Worm (Caenorhabditis elegans) whole organism, L2 larva: ENCODE data around the gene ufd-1.
"Not testable (repeated sequence)": the region's sequence is repeated elsewhere in the genome, so short reads cannot be mapped to it uniquely, and the experiment has no call there.

Source experiments
- F13H6.1 ChIP-seq: sonication (generic microtip); optimal IDR thresholded peaks from 2 replicates; lab custom pipeline; 2016; ENCODE audit warnings: missing genetic modification characterization, missing compliant biosample characterization
- R02D3.7 ChIP-seq: fragments of 150-350 bp; optimal IDR thresholded peaks from 2 replicates; lab custom pipeline; 2014; ENCODE audit warnings: missing biosample characterization, missing genetic modification characterization
- alr-1 ChIP-seq: fragments of 150-350 bp; optimal IDR thresholded peaks from 2 replicates; lab custom pipeline; 2014; ENCODE audit warnings: missing biosample characterization, missing genetic modification characterization
- aly-2 ChIP-seq: fragments of 150-350 bp; optimal IDR thresholded peaks from 2 replicates; lab custom pipeline; 2014; ENCODE audit warnings: missing biosample characterization, missing genetic modification characterization
- ama-1 ChIP-seq: fragments of 150-350 bp; optimal IDR thresholded peaks from 2 replicates; lab custom pipeline; 2018; ENCODE audit warnings: inconsistent platforms
- ceh-16 ChIP-seq: fragments of 150-350 bp; optimal IDR thresholded peaks from 2 replicates; lab custom pipeline; 2014; ENCODE audit warnings: missing biosample characterization, missing genetic modification characterization
- crh-2 ChIP-seq: sonication (generic microtip); optimal IDR thresholded peaks from 2 replicates; lab custom pipeline; 2017; ENCODE audit warnings: missing biosample characterization, missing genetic modification characterization
- egl-27 ChIP-seq: sonication (generic microtip); optimal IDR thresholded peaks from 3 replicates; lab custom pipeline; 2017; ENCODE audit warnings: missing biosample characterization, missing genetic modification reagents, missing genetic modification characterization
- elt-3 ChIP-seq: sonication (generic microtip); optimal IDR thresholded peaks from 2 replicates; lab custom pipeline; 2017; ENCODE audit warnings: missing biosample characterization, missing genetic modification characterization
- fos-1 ChIP-seq: fragments of 150-350 bp; optimal IDR thresholded peaks from 2 replicates; lab custom pipeline; 2014; ENCODE audit warnings: missing biosample characterization, missing genetic modification characterization
- gmeb-1 ChIP-seq: fragments of 150-350 bp; optimal IDR thresholded peaks from 2 replicates; lab custom pipeline; 2014; ENCODE audit warnings: missing biosample characterization, missing genetic modification characterization
- lin-13 ChIP-seq: fragments of 150-350 bp; optimal IDR thresholded peaks from 2 replicates; lab custom pipeline; 2014; ENCODE audit warnings: missing biosample characterization, missing genetic modification reagents, missing genetic modification characterization
- lin-39 ChIP-seq: fragments of 150-350 bp; optimal IDR thresholded peaks from 2 replicates; lab custom pipeline; 2014; ENCODE audit warnings: missing biosample characterization, missing genetic modification reagents, missing genetic modification characterization
- lsy-2 ChIP-seq, 2 experiments: fragments of 150-350 bp in 1 of 2; sonication (generic microtip) in 1 of 2; optimal IDR thresholded peaks; 2 replicates each; lab custom pipeline; 2014 to 2017; ENCODE audit warnings: missing biosample characterization in 2 of 2, missing genetic modification characterization in 2 of 2
- mdl-1 ChIP-seq, 2 experiments: fragments of 150-350 bp in 1 of 2; sonication (generic microtip) in 1 of 2; optimal IDR thresholded peaks; 2 replicates each; lab custom pipeline; 2017; ENCODE audit warnings: missing biosample characterization in 2 of 2, missing genetic modification characterization in 2 of 2
- nhr-11 ChIP-seq: fragments of 150-350 bp; optimal IDR thresholded peaks from 2 replicates; lab custom pipeline; 2014; ENCODE audit warnings: missing biosample characterization, missing genetic modification characterization
- nhr-129 ChIP-seq: fragments of 150-350 bp; optimal IDR thresholded peaks from 2 replicates; lab custom pipeline; 2014; ENCODE audit warnings: missing biosample characterization, missing genetic modification characterization
- nhr-21 ChIP-seq: fragments of 150-350 bp; optimal IDR thresholded peaks from 2 replicates; lab custom pipeline; 2014; ENCODE audit warnings: missing biosample characterization, missing genetic modification characterization
- nhr-237 ChIP-seq: fragments of 150-350 bp; optimal IDR thresholded peaks from 2 replicates; lab custom pipeline; 2014; ENCODE audit warnings: missing biosample characterization, missing genetic modification characterization
- nhr-77 ChIP-seq: fragments of 150-350 bp; optimal IDR thresholded peaks from 2 replicates; lab custom pipeline; 2014; ENCODE audit warnings: missing biosample characterization, missing genetic modification characterization
- peb-1 ChIP-seq: fragments of 150-350 bp; optimal IDR thresholded peaks from 2 replicates; lab custom pipeline; 2014; ENCODE audit warnings: missing biosample characterization, missing genetic modification characterization
- sem-4 ChIP-seq: fragments of 150-350 bp; optimal IDR thresholded peaks from 2 replicates; lab custom pipeline; 2014; ENCODE audit warnings: missing biosample characterization, missing genetic modification reagents, missing genetic modification characterization
- skn-1 ChIP-seq: sonication (generic microtip); optimal IDR thresholded peaks from 2 replicates; lab custom pipeline; 2017; ENCODE audit warnings: missing biosample characterization, missing genetic modification characterization
- sma-3 ChIP-seq: sonication (generic microtip); optimal IDR thresholded peaks from 2 replicates; lab custom pipeline; 2016; ENCODE audit warnings: missing genetic modification reagents, missing genetic modification characterization, missing compliant biosample characterization
- sma-9 ChIP-seq, 2 experiments: fragments of 150-350 bp in 1 of 2; sonication (generic microtip) in 1 of 2; optimal IDR thresholded peaks; 2 replicates each; lab custom pipeline; 2014 to 2016; ENCODE audit warnings: missing genetic modification characterization in 2 of 2, mild to moderate bottlenecking in 1 of 2, missing biosample characterization in 1 of 2, missing compliant biosample characterization in 1 of 2, missing genetic modification reagents in 1 of 2, moderate library complexity in 1 of 2
- snpc-4 ChIP-seq: fragments of 150-350 bp; optimal IDR thresholded peaks from 2 replicates; lab custom pipeline; 2014; ENCODE audit warnings: missing biosample characterization, missing genetic modification characterization
- unc-55 ChIP-seq: fragments of 150-350 bp; sonication (generic microtip); optimal IDR thresholded peaks from 3 replicates; lab custom pipeline; 2014; ENCODE audit warnings: missing biosample characterization, missing genetic modification reagents, missing genetic modification characterization
- unc-62 ChIP-seq: fragments of 150-350 bp; optimal IDR thresholded peaks from 2 replicates; lab custom pipeline; 2014; ENCODE audit warnings: missing biosample characterization, missing genetic modification reagents, missing genetic modification characterization
- zag-1 ChIP-seq: fragments of 150-350 bp; optimal IDR thresholded peaks from 2 replicates; lab custom pipeline; 2014; ENCODE audit warnings: missing biosample characterization, missing genetic modification characterization
- ztf-11 ChIP-seq: sonication (generic microtip); optimal IDR thresholded peaks from 2 replicates; lab custom pipeline; 2017; ENCODE audit warnings: missing biosample characterization, missing genetic modification characterization
- ztf-4 ChIP-seq: fragments of 150-350 bp; optimal IDR thresholded peaks from 2 replicates; lab custom pipeline; 2014; ENCODE audit warnings: missing biosample characterization, missing genetic modification characterization

The ufd-1 gene

DNA sequence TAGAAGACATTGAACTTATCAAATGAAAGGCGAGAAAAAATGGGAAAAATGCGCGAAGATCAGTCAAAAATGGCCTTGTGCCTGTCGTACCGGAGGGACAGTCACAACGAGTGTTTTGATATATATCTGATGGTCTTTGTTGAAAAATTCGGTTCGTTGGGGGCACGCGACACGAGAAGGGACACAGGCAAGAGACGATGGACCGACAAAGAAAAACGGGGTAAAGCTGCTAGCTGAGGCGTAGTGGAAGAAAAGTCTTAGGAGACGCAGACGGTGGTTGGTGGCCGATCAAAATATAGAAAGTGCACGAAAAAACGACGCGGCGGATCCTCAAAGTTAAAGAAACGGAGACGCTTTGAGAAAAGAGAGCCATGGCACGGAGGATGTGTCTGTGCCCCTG lies 4.6 kb upstream of the ufd-1 start (continued):
- no peak for TF ChIP-seq nhr-237 (tag; lab: Kevin White, UChicago)
- no peak for TF ChIP-seq sma-3

ce11 chrIV:12334708-12335107 lies 4.0 kb upstream of the ufd-1 start:
- peak in 1 of 2 experiments; percentile 46 for TF ChIP-seq lsy-2 (tag; optimal IDR thresholded peaks at IDR 0.05; lab: Kevin White, UChicago)
- peak; percentile 65 for TF ChIP-seq gmeb-1 (tag; lab: Kevin White, UChicago)
- no peak for TF ChIP-seq snpc-4 (tag; lab: Kevin White, UChicago)
- TF ChIP-seq nhr-129 (tag; lab: Kevin White, UChicago): peak; percentile 17
- TF ChIP-seq egl-27 (tag; lab: Kevin White, UChicago): no peak
- TF ChIP-seq unc-55 (GFP tag; lab: Kevin White, UChicago): peak; percentile 34
- TF ChIP-seq, all 48 proteins: peak for 4

- no peak for TF ChIP-seq nhr-11 (tag; lab: Kevin White, UChicago)
- TF ChIP-seq ztf-4 (tag; lab: Kevin White, UChicago): no peak
- TF ChIP-seq aly-2 (tag; lab: Kevin White, UChicago): no peak
- no peak for TF ChIP-seq ztf-11 (tag; lab: Kevin White, UChicago)
- TF ChIP-seq nhr-237 (tag; lab: Kevin White, UChicago): no peak
- TF ChIP-seq skn-1 (tag; lab: Kevin White, UChicago): no peak
- no peak for TF ChIP-seq unc-55 (GFP tag; lab: Kevin White, UChicago)
- no peak for TF ChIP-seq unc-62 (GFP tag; lab: Kevin White, UChicago)
- TF ChIP-seq peb-1 (tag; lab: Kevin White, UChicago): no peak
These were observed 3.5 kb upstream of the ufd-1 start for ce11 chrIV:12334142-12334541.

- TF ChIP-seq sem-4 (tag; lab: Kevin White, UChicago); R02D3.7; nhr-77 (tag; lab: Kevin White, UChicago): not testable (repeated sequence)
These were observed 3.8 kb downstream of the ufd-1 start, which contains the start of gene F19B6.3 for ce11 chrIV:12326932-12327331. TSS of gene F19B6.3 (plus strand) at chrIV:12327232.

DNA sequence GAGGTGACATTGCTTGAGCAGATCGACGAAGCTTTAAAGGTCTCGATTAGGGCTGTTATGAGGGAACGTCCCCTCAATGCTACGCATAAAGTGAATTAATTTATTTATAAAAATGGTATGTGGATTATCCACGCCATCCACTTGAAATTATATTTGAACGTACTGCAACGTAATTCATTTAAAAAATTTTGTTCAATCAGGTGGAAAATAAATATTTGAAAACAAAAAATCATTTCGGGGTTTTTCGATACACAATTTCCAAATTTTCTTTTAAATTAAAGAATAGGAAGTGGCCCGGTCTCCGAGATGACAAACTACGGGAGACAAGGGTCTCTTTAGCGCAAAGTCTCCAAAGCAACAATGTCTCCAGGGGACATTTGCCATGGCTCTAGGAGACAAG lies 19.1 kb downstream of the ufd-1 start, which contains the start of gene oac-58:
TSS of gene oac-58 (minus strand) at position 101 of the 400 bp plus-strand sequence.
- TF ChIP-seq alr-1: no peak
- TF ChIP-seq zag-1 (tag; lab: Kevin White, UChicago): no peak
- TF ChIP-seq nhr-21: no peak

- no peak for TF ChIP-seq nhr-21
- TF ChIP-seq crh-2: no peak
- TF ChIP-seq elt-3: no peak
- no peak for TF ChIP-seq zag-1 (tag; lab: Kevin White, UChicago)
- TF ChIP-seq gmeb-1 (tag; lab: Kevin White, UChicago): no peak
- no peak for TF ChIP-seq lin-13 (GFP tag; lab: Kevin White, UChicago)
- no peak for TF ChIP-seq ztf-4 (tag; lab: Kevin White, UChicago)
- TF ChIP-seq sem-4 (tag; lab: Kevin White, UChicago): no peak
- no peak for TF ChIP-seq lin-39
- TF ChIP-seq sma-9 (GFP tag; optimal IDR thresholded peaks at IDR 0.05; lab: Kevin White, UChicago): no peak
- TF ChIP-seq sma-9 (tag; optimal IDR thresholded peaks at IDR 0.05; lab: Kevin White, UChicago): no peak
- no peak for TF ChIP-seq lsy-2 (tag; optimal IDR thresholded peaks at IDR 0.05; lab: Kevin White, UChicago)
- TF ChIP-seq aly-2 (tag; lab: Kevin White, UChicago): no peak
- no peak for TF ChIP-seq nhr-11 (tag; lab: Kevin White, UChicago)
- TF ChIP-seq F13H6.1: no peak
- TF ChIP-seq ceh-16 (tag; lab: Kevin White, UChicago): no peak
These were observed 23.0 kb downstream of the ufd-1 start, which contains the start of gene oac-57 for ce11 chrIV:12307720-12308119. TSS of gene oac-57 (minus strand) at chrIV:12307820.

DNA sequence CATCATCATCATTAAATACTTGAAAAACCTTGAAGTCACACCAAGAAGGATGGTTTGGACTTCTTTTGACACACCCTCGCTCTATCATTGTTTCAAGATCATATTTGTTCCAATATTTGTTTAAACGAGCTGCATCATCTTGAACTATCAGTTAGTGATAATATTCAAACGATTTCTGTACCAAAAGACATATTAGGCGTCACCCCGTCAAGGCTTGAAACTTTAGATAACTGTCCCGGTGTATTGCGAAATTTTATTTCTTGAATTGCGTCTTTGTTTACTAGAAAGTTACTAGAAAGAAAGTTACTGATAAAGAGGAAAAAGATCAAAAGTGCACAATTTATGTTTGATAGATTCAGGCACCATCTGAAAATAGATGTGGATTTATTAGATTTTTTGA lies 24.7 kb downstream of the ufd-1 start:
- TF ChIP-seq mdl-1 (tag; optimal IDR thresholded peaks at IDR 0.05; lab: Kevin White, UChicago) (no peak), sma-9 (GFP tag; optimal IDR thresholded peaks at IDR 0.05; lab: Kevin White, UChicago) (peak; percentile 40), sma-9 (tag; optimal IDR thresholded peaks at IDR 0.05; lab: Kevin White, UChicago) (no peak), ama-1 (no peak), fos-1 (peak; percentile 89), unc-62 (GFP tag; lab: Kevin White, UChicago) (no peak)
